Worm (Caenorhabditis elegans): Measurements from ENCODE around the gene F38B2.3.

The F38B2.3 gene

ce11 chrX:11290528-11290927, 4.4 kb upstream of the F38B2.3 start:
- no peak for TF ChIP-seq dao-5 (tag; optimal IDR thresholded peaks at IDR 0.05)
- no peak for TF ChIP-seq him-1 (tag; optimal IDR thresholded peaks at IDR 0.05)
- no peak for TF ChIP-seq W03F9.2 (tag; optimal IDR thresholded peaks at IDR 0.05)

DNA sequence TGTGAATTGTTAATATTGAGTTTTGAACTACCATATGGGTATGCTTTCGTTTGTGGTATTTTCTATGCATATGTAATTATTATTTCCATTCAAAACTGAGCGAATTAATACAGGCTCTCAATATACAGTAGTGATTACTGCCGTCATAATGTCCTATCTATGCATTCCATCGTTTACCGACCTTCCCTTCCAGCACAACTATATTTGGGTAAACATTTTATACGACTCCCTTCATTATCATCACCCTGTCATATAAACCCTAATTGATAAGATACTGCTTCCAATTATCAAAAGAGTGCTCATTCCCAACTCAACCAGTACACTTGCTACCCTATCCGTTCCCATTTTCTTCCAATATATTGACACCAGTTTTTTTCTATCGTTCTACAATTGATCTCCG, 3.8 kb upstream of the F38B2.3 start:
- TF ChIP-seq dao-5 (tag; optimal IDR thresholded peaks at IDR 0.05) (no peak), W03F9.2 (tag; optimal IDR thresholded peaks at IDR 0.05) (no peak), him-1 (tag; optimal IDR thresholded peaks at IDR 0.05) (no peak)

ce11 chrX:11287617-11288016, 1.5 kb upstream of the F38B2.3 start, which contains the start of gene F38B2.4:
Gene F38B2.4 (minus strand): TSS chrX:11287717.
- TF ChIP-seq him-1 (tag; optimal IDR thresholded peaks at IDR 0.05): no peak
- no peak for TF ChIP-seq W03F9.2 (tag; optimal IDR thresholded peaks at IDR 0.05)

DNA sequence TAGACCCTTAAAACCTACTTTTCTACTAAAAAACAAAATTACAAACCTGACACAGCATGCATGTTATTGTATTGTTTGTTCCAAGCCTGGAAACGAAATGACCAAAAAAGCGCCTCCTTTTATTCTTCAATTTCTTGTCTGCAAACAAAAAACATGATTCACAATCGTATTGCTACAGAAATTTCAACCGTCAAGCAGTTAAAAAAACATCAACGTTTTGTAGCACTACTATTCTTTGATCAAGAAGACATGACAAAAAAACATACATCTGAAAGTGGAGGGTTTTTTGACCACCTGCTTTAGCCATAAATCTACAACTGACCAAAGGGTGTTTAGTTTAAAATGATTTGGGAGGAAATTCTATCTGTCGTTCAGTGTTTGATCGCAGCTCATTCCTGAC, 5.0 kb downstream of the F38B2.3 start, which contains the start of gene F38B2.6:
TSS of gene F38B2.6 (minus strand) at position 101 of the 400 bp plus-strand sequence.
- no peak for TF ChIP-seq him-1 (tag; optimal IDR thresholded peaks at IDR 0.05)
- TF ChIP-seq dao-5 (tag; optimal IDR thresholded peaks at IDR 0.05): no peak
- no peak for TF ChIP-seq W03F9.2 (tag; optimal IDR thresholded peaks at IDR 0.05)

- TF ChIP-seq dao-5 (tag; optimal IDR thresholded peaks at IDR 0.05) (no peak), him-1 (tag; optimal IDR thresholded peaks at IDR 0.05) (no peak), W03F9.2 (tag; optimal IDR thresholded peaks at IDR 0.05) (no peak)
Measured at ce11 chrX:11279276-11279675, 6.9 kb downstream of the F38B2.3 start, which contains the start of gene F38B2.2. Gene F38B2.2 (minus strand): TSS chrX:11279376.

DNA sequence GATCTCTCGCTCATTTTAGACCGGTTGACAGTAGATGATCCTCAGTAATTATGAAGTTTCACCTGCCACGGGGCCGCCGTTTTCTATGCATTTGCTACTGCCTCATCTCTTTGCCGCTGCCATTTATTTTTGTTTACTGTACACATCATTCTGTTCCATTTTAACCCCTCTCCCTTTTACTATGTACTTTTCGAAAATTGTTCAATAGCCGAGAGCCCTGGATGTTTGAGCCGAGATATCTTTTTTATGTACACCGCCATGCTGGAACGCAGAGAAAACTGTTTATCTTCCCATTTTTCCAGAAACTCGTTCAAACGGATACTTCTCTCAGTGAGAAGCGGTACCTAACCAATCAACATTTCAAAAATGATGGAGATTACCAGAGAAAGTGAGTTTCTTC, 15.3 kb downstream of the F38B2.3 start, which contains the start of gene ifa-1:
TSS of gene ifa-1 (plus strand) at position 301 of the 400 bp plus-strand sequence.
- TF ChIP-seq him-1 (tag; optimal IDR thresholded peaks at IDR 0.05) (no peak), W03F9.2 (tag; optimal IDR thresholded peaks at IDR 0.05) (no peak), dao-5 (tag; optimal IDR thresholded peaks at IDR 0.05) (no peak)

DNA sequence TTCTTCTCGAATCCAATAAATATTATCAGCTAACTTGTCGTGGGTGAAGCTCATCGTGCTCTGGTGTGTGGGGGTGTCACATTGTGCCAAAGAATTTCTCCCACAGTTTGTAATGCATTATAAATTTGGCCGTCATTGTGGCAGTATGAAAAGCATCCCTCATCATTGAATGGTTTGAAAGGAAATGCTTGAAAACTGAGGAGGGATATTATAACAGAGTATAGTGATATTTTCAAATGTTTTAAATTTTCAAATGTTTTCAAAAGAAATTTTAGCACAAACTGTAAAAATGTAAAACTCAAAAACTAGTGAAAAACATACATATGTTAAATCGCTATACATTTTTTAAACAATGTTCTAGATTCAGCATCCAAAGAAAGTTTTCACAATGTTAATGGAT, 17.2 kb downstream of the F38B2.3 start, which contains the start of gene C03A3.3:
TSS of gene C03A3.3 (minus strand) at position 101 of the 400 bp plus-strand sequence.
- TF ChIP-seq him-1 (tag; optimal IDR thresholded peaks at IDR 0.05): no peak
- no peak for TF ChIP-seq dao-5 (tag; optimal IDR thresholded peaks at IDR 0.05)
- TF ChIP-seq W03F9.2 (tag; optimal IDR thresholded peaks at IDR 0.05): no peak

DNA sequence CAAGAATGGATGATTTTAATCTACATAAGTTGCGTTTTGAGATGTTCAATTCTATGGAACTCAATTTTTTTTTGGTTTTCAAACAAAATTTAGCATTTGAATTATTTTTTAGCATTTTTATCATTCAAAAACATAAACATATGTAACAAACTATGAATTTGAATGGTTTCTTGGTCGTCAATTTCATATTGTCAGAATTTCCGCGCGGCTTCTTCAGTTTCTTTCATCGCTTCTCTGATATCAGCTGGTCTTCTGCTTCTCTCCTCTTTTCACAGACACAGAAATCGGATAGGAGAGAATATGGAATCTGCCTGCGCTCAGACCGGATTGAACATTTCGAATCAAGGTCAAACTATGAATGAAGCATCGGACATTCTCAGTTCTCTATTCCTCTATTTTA, 19.4 kb downstream of the F38B2.3 start, which contains the start of gene C03A3.9:
TSS of gene C03A3.9 (plus strand) at position 301 of the 400 bp plus-strand sequence.
- TF ChIP-seq W03F9.2 (tag; optimal IDR thresholded peaks at IDR 0.05) (no peak), him-1 (tag; optimal IDR thresholded peaks at IDR 0.05) (no peak), dao-5 (tag; optimal IDR thresholded peaks at IDR 0.05) (no peak)

- TF ChIP-seq dao-5 (tag; optimal IDR thresholded peaks at IDR 0.05) (no peak), W03F9.2 (tag; optimal IDR thresholded peaks at IDR 0.05) (no peak), him-1 (tag; optimal IDR thresholded peaks at IDR 0.05) (no peak)
Measured at ce11 chrX:11264715-11265114, 21.4 kb downstream of the F38B2.3 start.

DNA sequence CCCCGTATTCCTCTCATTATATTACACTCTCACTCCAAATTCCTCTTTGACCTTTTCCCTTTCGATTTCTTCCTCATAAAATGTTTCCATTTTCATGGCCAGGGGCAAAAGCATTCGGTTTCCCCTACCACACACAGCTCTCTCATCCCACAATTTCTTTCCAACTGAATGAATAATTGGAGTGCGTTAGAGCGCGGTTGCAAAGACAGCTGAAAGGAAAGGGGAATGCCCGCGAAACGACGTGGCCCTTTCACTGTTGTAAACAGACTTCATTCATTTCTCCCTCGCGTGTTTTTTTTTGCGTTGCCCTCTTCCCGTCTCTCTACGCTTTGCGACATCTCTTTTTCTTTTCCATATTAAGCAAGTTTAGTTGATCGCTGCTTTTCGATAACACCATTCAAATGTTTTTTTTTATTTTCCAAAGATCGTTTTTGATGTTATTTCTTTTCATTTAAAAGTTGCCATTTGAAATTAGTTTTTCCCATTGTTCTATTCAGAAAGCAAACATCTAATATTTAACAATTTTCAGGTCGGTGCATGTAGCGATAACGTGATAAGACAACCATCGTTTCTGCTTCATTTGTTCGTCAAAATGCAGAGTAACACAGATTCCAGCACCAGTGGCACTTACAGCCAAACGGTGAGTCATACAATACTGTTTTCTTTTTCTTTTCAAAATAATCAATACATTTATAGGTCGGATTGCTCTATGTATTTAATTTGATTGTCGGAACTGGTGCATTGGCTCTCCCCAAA, 23.6 kb downstream of the F38B2.3 start, which contains the start of gene C03A3.2:
TSS of gene C03A3.2 (plus strand) at position 530 of the 756 bp plus-strand sequence.
- TF ChIP-seq W03F9.2 (tag; optimal IDR thresholded peaks at IDR 0.05): peak; percentile 6
- peak; percentile 12 for TF ChIP-seq him-1 (tag; optimal IDR thresholded peaks at IDR 0.05)
- no peak for TF ChIP-seq dao-5 (tag; optimal IDR thresholded peaks at IDR 0.05)

ce11 chrX:11257071-11257470, 29.1 kb downstream of the F38B2.3 start, which contains the start of gene C03A3.1:
Gene C03A3.1 (plus strand): TSS chrX:11257361.
- TF ChIP-seq W03F9.2 (tag; optimal IDR thresholded peaks at IDR 0.05): no peak
- no peak for TF ChIP-seq dao-5 (tag; optimal IDR thresholded peaks at IDR 0.05)
- TF ChIP-seq him-1 (tag; optimal IDR thresholded peaks at IDR 0.05): no peak

ce11 chrX:11252429-11252828, 33.7 kb downstream of the F38B2.3 start:
- no peak for TF ChIP-seq dao-5 (tag; optimal IDR thresholded peaks at IDR 0.05)
- TF ChIP-seq W03F9.2 (tag; optimal IDR thresholded peaks at IDR 0.05): peak; percentile 24
- TF ChIP-seq him-1 (tag; optimal IDR thresholded peaks at IDR 0.05): peak; percentile 37

ce11 chrX:11251928-11252327, 34.2 kb downstream of the F38B2.3 start:
- no peak for TF ChIP-seq W03F9.2 (tag; optimal IDR thresholded peaks at IDR 0.05)
- no peak for TF ChIP-seq dao-5 (tag; optimal IDR thresholded peaks at IDR 0.05)
- TF ChIP-seq him-1 (tag; optimal IDR thresholded peaks at IDR 0.05): no peak

- no peak for TF ChIP-seq dao-5 (tag; optimal IDR thresholded peaks at IDR 0.05)
- TF ChIP-seq him-1 (tag; optimal IDR thresholded peaks at IDR 0.05): no peak
- TF ChIP-seq W03F9.2 (tag; optimal IDR thresholded peaks at IDR 0.05): no peak
Measured at ce11 chrX:11250983-11251382, 35.2 kb downstream of the F38B2.3 start.

All from whole organism, L4/young adult.